Worm (Caenorhabditis elegans) whole organism, L4 larva: Measurements from ENCODE around the gene C05D11.13.

Experiments used
- F10B5.3 ChIP-seq: sonication (generic microtip); optimal IDR thresholded peaks from 2 replicates; lab custom pipeline; 2016; ENCODE audit warnings: mild to moderate bottlenecking, missing genetic modification characterization, missing compliant biosample characterization
- F26F4.8 ChIP-seq: fragments of 200-800 bp; sonication (Bioruptor generic); conservative IDR thresholded peaks from 2 replicates; pipeline ENCODE4 v1.3.6; 2022; ENCODE audit warnings: missing genetic modification characterization, missing compliant biosample characterization
- F44E2.7 ChIP-seq: fragments of 200-800 bp; sonication (Bioruptor generic); IDR thresholded peaks from 2 replicates; pipeline ENCODE4 v2.1.2; 2022; ENCODE audit warnings: missing genetic modification characterization, missing compliant biosample characterization
- T26A8.4 ChIP-seq: fragments of 200-800 bp; sonication (Bioruptor generic); IDR thresholded peaks from 2 replicates; pipeline ENCODE4 v1.3.6; 2022; ENCODE audit warnings: missing genetic modification characterization, missing compliant biosample characterization
- Y105C5A.15 ChIP-seq: fragments of 200-800 bp; sonication (Bioruptor generic); IDR thresholded peaks from 2 replicates; pipeline ENCODE4 v1.3.6; 2022; ENCODE audit warnings: missing genetic modification characterization, missing compliant biosample characterization
- aha-1 ChIP-seq: fragments of 150-350 bp; peaks from one replicate; lab custom pipeline; 2014; ENCODE audit warnings: missing biosample characterization, missing genetic modification characterization
- ama-1 ChIP-seq: fragments of 150-350 bp; optimal IDR thresholded peaks from 2 replicates; lab custom pipeline; 2014; ENCODE audit warnings: inconsistent platforms, mixed read lengths
- arid-1 ChIP-seq: fragments of 200-800 bp; sonication (Bioruptor generic); conservative IDR thresholded peaks from 2 replicates; pipeline ENCODE4 v1.3.6; 2022; ENCODE audit warnings: missing genetic modification reagents, missing genetic modification characterization, missing compliant biosample characterization
- ceh-32 ChIP-seq: sonication (generic microtip); optimal IDR thresholded peaks from 2 replicates; lab custom pipeline; 2016; ENCODE audit warnings: mild to moderate bottlenecking, missing genetic modification characterization, missing compliant biosample characterization; ENCODE audit not compliant: poor library complexity
- ces-1 ChIP-seq: fragments of 150-350 bp; sonication (generic microtip); optimal IDR thresholded peaks from 4 replicates; lab custom pipeline; 2014; ENCODE audit warnings: missing biosample characterization, missing genetic modification reagents, missing genetic modification characterization
- cey-2 ChIP-seq: sonication (generic microtip); optimal IDR thresholded peaks from 3 replicates; lab custom pipeline; 2017; ENCODE audit warnings: missing genetic modification characterization, mild to moderate bottlenecking, missing compliant biosample characterization, antibody characterized with exemption, borderline replicate concordance; ENCODE audit not compliant: insufficient read depth
- daf-16 ChIP-seq, 3 experiments: sonication (generic microtip); optimal IDR thresholded peaks; 2 replicates each; lab custom pipeline; 2016 to 2017; ENCODE audit warnings: missing genetic modification characterization in 3 of 3, missing genetic modification reagents in 3 of 3, mild to moderate bottlenecking in 2 of 3, missing compliant biosample characterization in 2 of 3, missing biosample characterization in 1 of 3, moderate library complexity in 1 of 3
- dmd-6 ChIP-seq: fragments of 200-800 bp; sonication (Bioruptor generic); IDR thresholded peaks from 2 replicates; pipeline ENCODE4 v1.3.6; 2022; ENCODE audit warnings: missing genetic modification reagents, missing genetic modification characterization, missing compliant biosample characterization
- fkh-10 ChIP-seq: fragments of 150-350 bp; optimal IDR thresholded peaks from 2 replicates; lab custom pipeline; 2014; ENCODE audit warnings: missing biosample characterization, missing genetic modification reagents, missing genetic modification characterization
- gei-8 ChIP-seq: fragments of 200-800 bp; sonication (Bioruptor generic); optimal IDR thresholded peaks from 2 replicates; lab custom pipeline; 2018; ENCODE audit warnings: mild to moderate bottlenecking, missing genetic modification characterization, missing compliant biosample characterization
- hlh-11 ChIP-seq: fragments of 200-800 bp; sonication (Bioruptor generic); optimal IDR thresholded peaks from 2 replicates; lab custom pipeline; 2018; ENCODE audit warnings: mild to moderate bottlenecking, missing genetic modification characterization, missing compliant biosample characterization
- hlh-30 ChIP-seq: sonication (generic microtip); optimal IDR thresholded peaks from 2 replicates; lab custom pipeline; 2017; ENCODE audit warnings: antibody characterized with exemption, mild to moderate bottlenecking, missing genetic modification characterization, missing compliant biosample characterization; ENCODE audit not compliant: insufficient read depth
- hmg-1.1 ChIP-seq: fragments of 200-800 bp; sonication (Bioruptor generic); IDR thresholded peaks from 2 replicates; pipeline ENCODE4 v1.3.6; 2022; ENCODE audit warnings: missing genetic modification reagents, missing genetic modification characterization, missing compliant biosample characterization
- lin-1 ChIP-seq: fragments of 200-800 bp; sonication (Bioruptor generic); IDR thresholded peaks from 2 replicates; pipeline ENCODE4 v1.3.6; 2022; ENCODE audit warnings: missing genetic modification reagents, missing genetic modification characterization, missing compliant biosample characterization
- lin-13 ChIP-seq: fragments of 150-350 bp; optimal IDR thresholded peaks from 2 replicates; lab custom pipeline; 2014; ENCODE audit warnings: missing biosample characterization, missing genetic modification reagents, missing genetic modification characterization
- lin-38 ChIP-seq: fragments of 200-800 bp; sonication (Bioruptor generic); IDR thresholded peaks from 2 replicates; pipeline ENCODE4 v1.3.6; 2022; ENCODE audit warnings: missing genetic modification reagents, missing genetic modification characterization, missing compliant biosample characterization
- lin-39 ChIP-seq: fragments of 150-350 bp; optimal IDR thresholded peaks from 2 replicates; lab custom pipeline; 2014; ENCODE audit warnings: missing biosample characterization, missing genetic modification reagents, missing genetic modification characterization
- lir-3 ChIP-seq: sonication (generic microtip); optimal IDR thresholded peaks from 2 replicates; lab custom pipeline; 2016; ENCODE audit warnings: mild to moderate bottlenecking, missing genetic modification characterization, missing compliant biosample characterization
- mdl-1 ChIP-seq, 2 experiments: fragments of 150-350 bp in 1 of 2; sonication (generic microtip) in 1 of 2; optimal IDR thresholded peaks; 2 replicates each; lab custom pipeline; 2014 to 2017; ENCODE audit warnings: missing biosample characterization in 2 of 2, missing genetic modification characterization in 2 of 2
- mep-1 ChIP-seq: fragments of 150-350 bp; sonication (generic microtip); optimal IDR thresholded peaks from 3 replicates; lab custom pipeline; 2014; ENCODE audit warnings: missing biosample characterization, missing genetic modification characterization
- nhr-10 ChIP-seq: fragments of 150-350 bp; optimal IDR thresholded peaks from 2 replicates; lab custom pipeline; 2014; ENCODE audit warnings: missing biosample characterization, missing genetic modification characterization
- nhr-11 ChIP-seq: fragments of 150-350 bp; optimal IDR thresholded peaks from 2 replicates; lab custom pipeline; 2014; ENCODE audit warnings: missing biosample characterization, missing genetic modification characterization
- nhr-25 ChIP-seq: sonication (generic microtip); optimal IDR thresholded peaks from 2 replicates; lab custom pipeline; 2017; ENCODE audit warnings: missing genetic modification characterization, mild to moderate bottlenecking, missing compliant biosample characterization, antibody characterized with exemption, moderate library complexity, borderline replicate concordance; ENCODE audit not compliant: insufficient read depth
- nhr-28 ChIP-seq: fragments of 150-350 bp; optimal IDR thresholded peaks from 2 replicates; lab custom pipeline; 2014; ENCODE audit warnings: missing biosample characterization, missing genetic modification characterization
- nhr-42 ChIP-seq: fragments of 200-800 bp; sonication (Bioruptor generic); IDR thresholded peaks from 2 replicates; pipeline ENCODE4 v1.3.6; 2022; ENCODE audit warnings: missing genetic modification characterization, missing compliant biosample characterization
- nhr-48 ChIP-seq: sonication (generic microtip); optimal IDR thresholded peaks from 2 replicates; lab custom pipeline; 2016; ENCODE audit warnings: mild to moderate bottlenecking, missing genetic modification characterization, missing compliant biosample characterization
- nhr-6 ChIP-seq: fragments of 150-350 bp; optimal IDR thresholded peaks from 2 replicates; lab custom pipeline; 2014; ENCODE audit warnings: missing biosample characterization, missing genetic modification characterization
- nhr-77 ChIP-seq: fragments of 150-350 bp; optimal IDR thresholded peaks from 2 replicates; lab custom pipeline; 2014; ENCODE audit warnings: missing biosample characterization, missing genetic modification characterization
- pha-4 ChIP-seq, 2 experiments: fragments of 150-350 bp in 1 of 2; fragments of 200-800 bp in 1 of 2; sonication (Bioruptor generic) in 1 of 2; IDR thresholded peaks in 1 of 2; optimal IDR thresholded peaks in 1 of 2; 2 replicates each; pipeline versions ENCODE4 v1.3.6 to Lab custom; 2014 to 2022; ENCODE audit warnings: missing genetic modification characterization in 2 of 2, missing genetic modification reagents in 2 of 2, missing biosample characterization in 1 of 2, missing compliant biosample characterization in 1 of 2
- saeg-2 ChIP-seq: fragments of 200-800 bp; sonication (Bioruptor generic); IDR thresholded peaks from 2 replicates; pipeline ENCODE4 v1.3.6; 2022; ENCODE audit warnings: missing genetic modification reagents, missing genetic modification characterization, missing compliant biosample characterization
- set-16 ChIP-seq: fragments of 200-800 bp; sonication (Bioruptor generic); IDR thresholded peaks from 2 replicates; pipeline ENCODE4 v1.3.6; 2022; ENCODE audit warnings: missing genetic modification reagents, missing genetic modification characterization, missing compliant biosample characterization
- skn-1 ChIP-seq: fragments of 150-350 bp; optimal IDR thresholded peaks from 2 replicates; lab custom pipeline; 2014; ENCODE audit warnings: missing biosample characterization, missing genetic modification characterization
- spr-3 ChIP-seq: fragments of 200-800 bp; sonication (Bioruptor generic); optimal IDR thresholded peaks from 2 replicates; lab custom pipeline; 2018; ENCODE audit warnings: mild to moderate bottlenecking, missing genetic modification characterization, missing compliant biosample characterization
- tag-97 ChIP-seq: fragments of 200-800 bp; sonication (Bioruptor generic); IDR thresholded peaks from 2 replicates; pipeline ENCODE4 v1.3.6; 2022; ENCODE audit warnings: missing genetic modification characterization, missing compliant biosample characterization
- unc-130 ChIP-seq: sonication (generic microtip); optimal IDR thresholded peaks from 2 replicates; lab custom pipeline; 2016; ENCODE audit warnings: missing genetic modification reagents, missing genetic modification characterization, missing compliant biosample characterization
- unc-39 ChIP-seq: sonication (generic microtip); optimal IDR thresholded peaks from 2 replicates; lab custom pipeline; 2017; ENCODE audit warnings: missing biosample characterization, missing genetic modification characterization
- vab-7 ChIP-seq: fragments of 200-800 bp; sonication (Bioruptor generic); IDR thresholded peaks from 2 replicates; pipeline ENCODE4 v1.3.6; 2022; ENCODE audit warnings: missing genetic modification reagents, missing genetic modification characterization, missing compliant biosample characterization
- zag-1 ChIP-seq: fragments of 150-350 bp; optimal IDR thresholded peaks from 2 replicates; lab custom pipeline; 2014; ENCODE audit warnings: missing biosample characterization, missing genetic modification characterization
- zip-2 ChIP-seq: fragments of 150-350 bp; optimal IDR thresholded peaks from 2 replicates; lab custom pipeline; 2014; ENCODE audit warnings: missing biosample characterization, missing genetic modification characterization

The C05D11.13 gene

ce11 chrIII:6459820-6460219 is 15.4 kb upstream of the C05D11.13 start, which contains the start of gene algn-1:
algn-1 (plus strand) TSS chrIII:6460120.
- TF ChIP-seq cey-2 (tag; lab: Kevin White, UChicago) (no peak), saeg-2 (GFP tag; lab: Robert Waterston, UW) (no peak), mep-1 (tag; lab: Kevin White, UChicago) (no peak), F26F4.8 (GFP tag; lab: Robert Waterston, UW) (no peak), dmd-6 (GFP tag; lab: Robert Waterston, UW) (no peak), aha-1 (peak; percentile 49), pha-4 (GFP tag; IDR thresholded peaks at IDR 0.05; lab: Robert Waterston, UW) (no peak), pha-4 (tag; optimal IDR thresholded peaks at IDR 0.05; lab: Kevin White, UChicago) (no peak), daf-16 (GFP tag; optimal IDR thresholded peaks at IDR 0.05; lab: Kevin White, UChicago) (no peak), daf-16 (tag; optimal IDR thresholded peaks at IDR 0.05; lab: Kevin White, UChicago) (no peak), mdl-1 (tag; optimal IDR thresholded peaks at IDR 0.05; lab: Kevin White, UChicago) (no peak), Y105C5A.15 (GFP tag; lab: Robert Waterston, UW) (0 out of 2 replicates have a peak, but pooled peaks have one; percentile 18), vab-7 (no peak), nhr-42 (GFP tag; lab: Robert Waterston, UW) (no peak), nhr-6 (tag; lab: Kevin White, UChicago) (no peak)

ce11 chrIII:6454183-6454582 is 9.8 kb upstream of the C05D11.13 start, which contains the start of gene jhdm-1:
jhdm-1 (plus strand) TSS chrIII:6454483.
- TF ChIP-seq zag-1 (tag; lab: Kevin White, UChicago) (no peak), nhr-25 (tag; lab: Kevin White, UChicago) (no peak)

ce11 chrIII:6453665-6454064 is 9.3 kb upstream of the C05D11.13 start:
- TF ChIP-seq zip-2 (tag; lab: Kevin White, UChicago) (peak; percentile 39), lin-39 (tag; lab: Kevin White, UChicago) (no peak), tag-97 (no peak), set-16 (GFP tag; lab: Robert Waterston, UW) (peak; percentile 21; the same call in 1 of the 2 replicates), T26A8.4 (peak; percentile 37; the same call in 1 of the 2 replicates), lin-13 (peak; percentile 73), ama-1 (lab: Kevin White, UChicago) (peak; percentile 38), lin-1 (GFP tag; lab: Robert Waterston, UW) (peak; percentile 66), nhr-10 (no peak), daf-16 (GFP tag; optimal IDR thresholded peaks at IDR 0.05; lab: Kevin White, UChicago) (no peak), daf-16 (tag; optimal IDR thresholded peaks at IDR 0.05; lab: Kevin White, UChicago) (peak; percentile 67), nhr-11 (peak; percentile 82), hlh-11 (tag; lab: Kevin White, UChicago) (peak; percentile 82), nhr-6 (tag; lab: Kevin White, UChicago) (peak; percentile 88), F10B5.3 (tag; lab: Kevin White, UChicago) (no peak), skn-1 (tag; lab: Kevin White, UChicago) (no peak), pha-4 (GFP tag; IDR thresholded peaks at IDR 0.05; lab: Robert Waterston, UW) (peak; percentile 52; the same call in 1 of the 2 replicates), pha-4 (tag; optimal IDR thresholded peaks at IDR 0.05; lab: Kevin White, UChicago) (no peak), hmg-1.1 (GFP tag; lab: Robert Waterston, UW) (peak; percentile 78), nhr-77 (peak; percentile 72), unc-39 (no peak), fkh-10 (GFP tag; lab: Kevin White, UChicago) (peak; percentile 7), F44E2.7 (GFP tag; lab: Robert Waterston, UW) (no peak), mdl-1 (tag; optimal IDR thresholded peaks at IDR 0.05; lab: Kevin White, UChicago) (peak in 1 of 2 experiments; percentile 66), ceh-32 (tag; lab: Kevin White, UChicago) (no peak), aha-1 (peak; percentile 98), spr-3 (no peak), nhr-28 (tag; lab: Kevin White, UChicago) (peak; percentile 80), lin-38 (GFP tag; lab: Robert Waterston, UW) (peak; percentile 83), hlh-30 (tag; lab: Kevin White, UChicago) (peak; percentile 72), dmd-6 (GFP tag; lab: Robert Waterston, UW) (peak; percentile 65), ces-1 (GFP tag; lab: Kevin White, UChicago) (no peak), lir-3 (tag; lab: Kevin White, UChicago) (no peak), zag-1 (tag; lab: Kevin White, UChicago) (no peak), gei-8 (no peak), nhr-48 (tag; lab: Kevin White, UChicago) (peak; percentile 34), arid-1 (GFP tag; lab: Robert Waterston, UW) (peak; percentile 76; the same call in 1 of the 2 replicates), unc-130 (GFP tag; lab: Kevin White, UChicago) (peak; percentile 48)
